Worm (Caenorhabditis elegans) whole organism, L2 larva: ENCODE results near the gene rml-4.

Experiments
- elt-1 ChIP-seq: fragments of 150-350 bp; optimal IDR thresholded peaks from 2 replicates; lab custom pipeline; 2014; ENCODE audit warnings: missing biosample characterization, missing genetic modification characterization
- lin-39 ChIP-seq: fragments of 150-350 bp; optimal IDR thresholded peaks from 2 replicates; lab custom pipeline; 2014; ENCODE audit warnings: missing biosample characterization, missing genetic modification reagents, missing genetic modification characterization
- mbf-1 ChIP-seq: sonication (generic microtip); optimal IDR thresholded peaks from 2 replicates; lab custom pipeline; 2017; ENCODE audit warnings: missing biosample characterization, missing genetic modification characterization
- skn-1 ChIP-seq: sonication (generic microtip); optimal IDR thresholded peaks from 2 replicates; lab custom pipeline; 2017; ENCODE audit warnings: missing biosample characterization, missing genetic modification characterization
- ztf-4 ChIP-seq: fragments of 150-350 bp; optimal IDR thresholded peaks from 2 replicates; lab custom pipeline; 2014; ENCODE audit warnings: missing biosample characterization, missing genetic modification characterization

DNA sequence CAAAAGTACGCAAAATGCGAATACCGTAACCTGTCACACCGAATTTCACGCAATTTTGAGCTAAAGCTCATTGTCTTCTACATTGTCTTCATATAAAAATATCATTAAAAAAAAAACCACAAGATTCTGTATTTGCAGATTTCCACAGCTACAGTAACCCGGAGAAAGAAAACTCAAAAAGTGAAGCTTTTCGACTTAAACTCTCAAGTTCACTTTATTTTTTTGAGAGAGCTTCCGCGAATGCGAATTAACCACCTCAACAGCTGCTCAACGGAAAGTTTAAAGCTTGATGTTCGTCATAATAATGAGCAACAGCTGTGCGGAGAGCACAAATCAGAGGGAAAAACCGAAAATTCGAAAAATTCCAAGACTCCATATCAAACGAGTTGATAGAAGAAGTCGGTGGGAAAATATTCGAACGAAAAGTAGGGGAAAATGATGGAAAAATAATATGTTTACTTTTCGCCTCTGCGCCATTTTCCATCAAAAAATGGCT, 1.8 kb upstream of the rml-4 start:
- TF ChIP-seq ztf-4 (tag; lab: Kevin White, UChicago) (no peak), skn-1 (tag; lab: Kevin White, UChicago) (no peak), elt-1 (no peak), lin-39 (no peak), mbf-1 (tag; lab: Kevin White, UChicago) (no peak)
